Fruit fly (Drosophila melanogaster) whole organism, embryonic: ENCODE results near the gene CG16957.

ENCODE experiments used
- Atf3 ChIP-seq: fragments of 200-800 bp; sonication (Bioruptor generic); optimal IDR thresholded peaks from 3 replicates; lab custom pipeline; 2016; ENCODE audit warnings: missing biosample characterization, missing genetic modification characterization
- Awh ChIP-seq: fragments of 200-800 bp; sonication (Bioruptor generic); IDR thresholded peaks from 2 replicates; pipeline ENCODE4, ENCODE4 v1.3.6; 2022; ENCODE audit warnings: missing biosample characterization, missing genetic modification characterization
- Bgb ChIP-seq: fragments of 200-800 bp; sonication (Bioruptor generic); IDR thresholded peaks from 2 replicates; pipeline ENCODE4 v1.3.6; 2022; ENCODE audit warnings: missing biosample characterization, missing genetic modification characterization; ENCODE audit not compliant: partially characterized antibody
- CG10462 ChIP-seq: fragments of 200-800 bp; sonication (Bioruptor generic); optimal IDR thresholded peaks from 2 replicates; lab custom pipeline; 2016; ENCODE audit warnings: missing biosample characterization, missing genetic modification characterization
- CG12071 ChIP-seq: fragments of 200-800 bp; sonication (Bioruptor generic); optimal IDR thresholded peaks from 3 replicates; lab custom pipeline; 2018; ENCODE audit warnings: missing biosample characterization, mild to moderate bottlenecking, missing genetic modification characterization
- CG13296 ChIP-seq: fragments of 200-800 bp; sonication (Bioruptor generic); optimal IDR thresholded peaks from 3 replicates; lab custom pipeline; 2018; ENCODE audit warnings: missing biosample characterization, mild to moderate bottlenecking, missing genetic modification characterization
- CG14441 ChIP-seq: fragments of 200-800 bp; sonication (Bioruptor generic); IDR thresholded peaks from 2 replicates; pipeline ENCODE4 v1.3.6; 2022; ENCODE audit warnings: missing biosample characterization, missing genetic modification characterization
- CG14965 ChIP-seq: fragments of 200-800 bp; sonication (Bioruptor generic); optimal IDR thresholded peaks from 2 replicates; lab custom pipeline; 2016; ENCODE audit warnings: missing biosample characterization, missing genetic modification characterization, borderline replicate concordance
- CG15073 ChIP-seq: fragments of 200-800 bp; sonication (Bioruptor generic); optimal IDR thresholded peaks from 2 replicates; lab custom pipeline; 2016; ENCODE audit warnings: missing biosample characterization, missing genetic modification characterization
- CG15269 ChIP-seq: fragments of 200-800 bp; sonication (Bioruptor generic); optimal IDR thresholded peaks from 2 replicates; lab custom pipeline; 2018; ENCODE audit warnings: missing biosample characterization, mild to moderate bottlenecking, missing genetic modification characterization, moderate library complexity
- CG1603 ChIP-seq: fragments of 200-800 bp; sonication (Bioruptor generic); optimal IDR thresholded peaks from 2 replicates; lab custom pipeline; 2019; ENCODE audit warnings: missing biosample characterization, mild to moderate bottlenecking, missing genetic modification characterization, moderate library complexity
- CG17328 ChIP-seq: fragments of 200-800 bp; sonication (Bioruptor generic); IDR thresholded peaks from 2 replicates; pipeline ENCODE4 v1.3.6; 2022; ENCODE audit warnings: missing biosample characterization, missing genetic modification characterization
- CG17802 ChIP-seq: fragments of 200-800 bp; sonication (Bioruptor generic); optimal IDR thresholded peaks from 2 replicates; lab custom pipeline; 2018; ENCODE audit warnings: missing biosample characterization, mild to moderate bottlenecking, missing genetic modification characterization, moderate library complexity
- CG30431 ChIP-seq: fragments of 200-800 bp; sonication (Bioruptor generic); optimal IDR thresholded peaks from 2 replicates; lab custom pipeline; 2017; ENCODE audit warnings: missing biosample characterization, missing genetic modification characterization
- CG4282 ChIP-seq: fragments of 200-800 bp; sonication (Bioruptor generic); optimal IDR thresholded peaks from 2 replicates; lab custom pipeline; 2016; ENCODE audit warnings: missing biosample characterization, missing genetic modification characterization
- CG4328 ChIP-seq: fragments of 200-800 bp; sonication (Bioruptor generic); optimal IDR thresholded peaks from 3 replicates; lab custom pipeline; 2017; ENCODE audit warnings: missing biosample characterization, missing genetic modification reagents, missing genetic modification characterization
- CG4404 ChIP-seq: fragments of 200-800 bp; sonication (Bioruptor generic); IDR thresholded peaks from 2 replicates; pipeline ENCODE4 v1.3.6; 2022; ENCODE audit warnings: missing biosample characterization, missing genetic modification characterization
- CG5180 ChIP-seq: fragments of 200-800 bp; sonication (Bioruptor generic); optimal IDR thresholded peaks from 3 replicates; lab custom pipeline; 2017; ENCODE audit warnings: missing biosample characterization, missing genetic modification characterization, mild to moderate bottlenecking, moderate library complexity, missing genetic modification reagents
- CG6791 ChIP-seq: fragments of 200-800 bp; sonication (Bioruptor generic); IDR thresholded peaks from 3 replicates; pipeline ENCODE4 v1.3.6; 2022; ENCODE audit warnings: missing biosample characterization, missing genetic modification characterization; ENCODE audit not compliant: partially characterized antibody
- CG7987 ChIP-seq: fragments of 200-800 bp; sonication (Bioruptor generic); optimal IDR thresholded peaks from 2 replicates; lab custom pipeline; 2018; ENCODE audit warnings: missing biosample characterization, mild to moderate bottlenecking, missing genetic modification characterization, moderate library complexity
- CG8281 ChIP-seq: fragments of 200-800 bp; sonication (Bioruptor generic); optimal IDR thresholded peaks from 2 replicates; lab custom pipeline; 2018; ENCODE audit warnings: missing biosample characterization, mild to moderate bottlenecking, missing genetic modification characterization, moderate library complexity
- CG8765 ChIP-seq: fragments of 200-800 bp; sonication (Bioruptor generic); IDR thresholded peaks from 2 replicates; pipeline ENCODE4 v1.3.6; 2022; ENCODE audit warnings: missing biosample characterization, missing genetic modification characterization
- CG9797 ChIP-seq: fragments of 200-800 bp; sonication (Bioruptor generic); optimal IDR thresholded peaks from 3 replicates; lab custom pipeline; 2018; ENCODE audit warnings: missing biosample characterization, mild to moderate bottlenecking, missing genetic modification characterization
- CrebB ChIP-seq: fragments of 200-800 bp; sonication (Bioruptor generic); optimal IDR thresholded peaks from 3 replicates; lab custom pipeline; 2018; ENCODE audit warnings: missing biosample characterization, mild to moderate bottlenecking, missing genetic modification characterization
- Deaf1 ChIP-seq: fragments of 200-800 bp; optimal IDR thresholded peaks from 3 replicates; lab custom pipeline; 2019; ENCODE audit warnings: missing biosample characterization, mild to moderate bottlenecking, missing genetic modification characterization, moderate library complexity
- H15 ChIP-seq: fragments of 200-800 bp; sonication (Bioruptor generic); IDR thresholded peaks from 3 replicates; pipeline ENCODE4 v1.3.6; 2022; ENCODE audit warnings: missing biosample characterization, missing genetic modification characterization
- H2.0 ChIP-seq: fragments of 200-800 bp; sonication (Bioruptor generic); IDR thresholded peaks from 2 replicates; pipeline ENCODE4 v1.3.6; 2022; ENCODE audit warnings: missing biosample characterization, missing genetic modification characterization
- HmgZ ChIP-seq: fragments of 200-800 bp; sonication (Bioruptor generic); optimal IDR thresholded peaks from 2 replicates; lab custom pipeline; 2018; ENCODE audit warnings: missing biosample characterization, mild to moderate bottlenecking, missing genetic modification characterization
- Hr39 ChIP-seq: fragments of >200 bp; optimal IDR thresholded peaks from 2 replicates; lab custom pipeline; 2017
- Optix ChIP-seq: fragments of 200-800 bp; sonication (Bioruptor generic); IDR thresholded peaks from 3 replicates; pipeline ENCODE4 v1.3.6; 2022; ENCODE audit warnings: missing biosample characterization, missing genetic modification characterization
- Pdp1 ChIP-seq, 2 experiments: fragments of 200-800 bp; sonication (Bioruptor generic); optimal IDR thresholded peaks; 3 replicates each; lab custom pipeline; 2016; ENCODE audit warnings: missing biosample characterization in 2 of 2, missing genetic modification characterization in 2 of 2, mild to moderate bottlenecking in 1 of 2, moderate library complexity in 1 of 2
- Scr ChIP-seq: fragments of 200-800 bp; sonication (Bioruptor generic); IDR thresholded peaks from 2 replicates; pipeline ENCODE4 v1.3.6; 2022; ENCODE audit warnings: missing biosample characterization, missing genetic modification characterization; ENCODE audit not compliant: partially characterized antibody
- Sox102F ChIP-seq: fragments of 200-800 bp; sonication (Bioruptor generic); optimal IDR thresholded peaks from 2 replicates; lab custom pipeline; 2018; ENCODE audit warnings: missing biosample characterization, mild to moderate bottlenecking, missing genetic modification characterization, moderate library complexity
- Sry-δ ChIP-seq: fragments of 200-800 bp; sonication (Bioruptor generic); optimal IDR thresholded peaks from 2 replicates; lab custom pipeline; 2016; ENCODE audit warnings: missing biosample characterization, missing genetic modification characterization
- Xbp1 ChIP-seq: fragments of 200-800 bp; sonication (Bioruptor generic); optimal IDR thresholded peaks from 3 replicates; lab custom pipeline; 2016; ENCODE audit warnings: missing biosample characterization, mild to moderate bottlenecking, missing genetic modification characterization
- exex ChIP-seq: fragments of 200-800 bp; sonication (Bioruptor generic); optimal IDR thresholded peaks from 4 replicates; lab custom pipeline; 2018; ENCODE audit warnings: missing biosample characterization, mild to moderate bottlenecking, missing genetic modification characterization, moderate library complexity
- gt ChIP-seq: fragments of 200-800 bp; sonication (Bioruptor generic); IDR thresholded peaks from 2 replicates; pipeline ENCODE4 v1.3.6; 2022; ENCODE audit warnings: missing biosample characterization, missing genetic modification characterization
- inv ChIP-seq: fragments of 200-800 bp; sonication (Bioruptor generic); IDR thresholded peaks from 2 replicates; pipeline ENCODE4 v1.3.6; 2022; ENCODE audit warnings: missing biosample characterization, missing genetic modification characterization; ENCODE audit not compliant: partially characterized antibody
- ken ChIP-seq: fragments of 200-800 bp; sonication (Bioruptor generic); IDR thresholded peaks from 3 replicates; pipeline ENCODE4 v1.3.6; 2022; ENCODE audit warnings: missing biosample characterization, missing genetic modification characterization
- oc ChIP-seq: fragments of 200-800 bp; sonication (Bioruptor generic); optimal IDR thresholded peaks from 2 replicates; lab custom pipeline; 2018; ENCODE audit warnings: missing biosample characterization, mild to moderate bottlenecking, missing genetic modification characterization, moderate library complexity
- p53 ChIP-seq: fragments of 200-800 bp; sonication (Bioruptor generic); optimal IDR thresholded peaks from 2 replicates; lab custom pipeline; 2016; ENCODE audit warnings: missing biosample characterization, missing genetic modification characterization
- pros ChIP-seq: fragments of 200-800 bp; sonication (Bioruptor generic); optimal IDR thresholded peaks from 3 replicates; lab custom pipeline; 2019; ENCODE audit warnings: missing biosample characterization, mild to moderate bottlenecking, missing genetic modification characterization, moderate library complexity
- ranshi ChIP-seq: fragments of 200-800 bp; sonication (Bioruptor generic); IDR thresholded peaks from 2 replicates; pipeline ENCODE4 v1.3.6; 2022; ENCODE audit warnings: missing biosample characterization, missing genetic modification characterization
- repo ChIP-seq: fragments of 200-800 bp; sonication (Bioruptor generic); optimal IDR thresholded peaks from 2 replicates; lab custom pipeline; 2016; ENCODE audit warnings: missing biosample characterization, missing genetic modification characterization
- ro ChIP-seq: fragments of 200-800 bp; sonication (Bioruptor generic); IDR thresholded peaks from 2 replicates; pipeline ENCODE4 v1.3.6; 2022; ENCODE audit warnings: missing biosample characterization, missing genetic modification characterization
- stc ChIP-seq: fragments of 200-800 bp; sonication (Bioruptor generic); IDR thresholded peaks from 2 replicates; pipeline ENCODE4 v1.3.6; 2022; ENCODE audit warnings: missing biosample characterization, missing genetic modification characterization
- tx ChIP-seq: fragments of 200-800 bp; sonication (Bioruptor generic); optimal IDR thresholded peaks from 2 replicates; lab custom pipeline; 2016; ENCODE audit warnings: missing biosample characterization, missing genetic modification characterization
- vfl ChIP-seq: fragments of 200-800 bp; sonication (Bioruptor generic); optimal IDR thresholded peaks from 2 replicates; lab custom pipeline; 2016; ENCODE audit warnings: missing biosample characterization, missing genetic modification characterization
- zen2 ChIP-seq: fragments of 200-800 bp; sonication (Bioruptor generic); IDR thresholded peaks from 3 replicates; pipeline ENCODE4 v1.3.6; 2022; ENCODE audit warnings: missing biosample characterization, missing genetic modification characterization; ENCODE audit not compliant: partially characterized antibody
- zf30C ChIP-seq: fragments of 200-800 bp; sonication (Bioruptor generic); optimal IDR thresholded peaks from 3 replicates; lab custom pipeline; 2018; ENCODE audit warnings: missing biosample characterization, mild to moderate bottlenecking, missing genetic modification characterization

The CG16957 gene

dm6 chr2L:13378488-13378964, 17.5 kb downstream of the CG16957 start, which contains the start of the genes CG9302 and beta'COP (continued):
- TF ChIP-seq CG6791 (GFP tag; lab: Robert Waterston, UW) = peak; percentile 58; the same call in 1 of the 3 replicates
- peak; percentile 72 for TF ChIP-seq CG4404
- TF ChIP-seq CG13296 (GFP tag; lab: Kevin White, UChicago) = no peak
- no peak for TF ChIP-seq CG15269 (tag; lab: Kevin White, UChicago)
- no peak for TF ChIP-seq pros (GFP tag; lab: Kevin White, UChicago)
- no peak for TF ChIP-seq CG4282 (GFP tag; lab: Kevin White, UChicago)
- TF ChIP-seq CG12071 (GFP tag; lab: Kevin White, UChicago) = no peak
- no peak for TF ChIP-seq CG17328 (GFP tag; lab: Robert Waterston, UW)
- TF ChIP-seq Optix (GFP tag; lab: Robert Waterston, UW) = no peak
- TF ChIP-seq Deaf1 = no peak
- TF ChIP-seq CG8281 (tag; lab: Kevin White, UChicago) = no peak
- peak; percentile 16 for TF ChIP-seq CG17802 (tag; lab: Kevin White, UChicago)
- no peak for TF ChIP-seq ro (GFP tag; lab: Robert Waterston, UW)
- no peak for TF ChIP-seq gt
- TF ChIP-seq CG5180 (GFP tag; lab: Kevin White, UChicago) = no peak
- TF ChIP-seq Scr (GFP tag; lab: Robert Waterston, UW) = peak; percentile 80
- TF ChIP-seq CG14965 = no peak
- TF ChIP-seq oc = no peak
- no peak for TF ChIP-seq Sox102F (GFP tag; lab: Kevin White, UChicago)
- TF ChIP-seq H2.0 (GFP tag; lab: Robert Waterston, UW) = no peak
- no peak for TF ChIP-seq stc
- TF ChIP-seq Pdp1 (GFP tag; optimal IDR thresholded peaks at IDR 0.05; lab: Kevin White, UChicago) = peak; percentile 15 to 57
- no peak for TF ChIP-seq H15 (GFP tag; lab: Robert Waterston, UW)
- no peak for TF ChIP-seq Hr39 (lab: Kevin White, UChicago)
- TF ChIP-seq Awh (GFP tag; lab: Robert Waterston, UW) = no peak; the same call in 1 of the 2 replicates
- TF ChIP-seq repo (GFP tag; lab: Kevin White, UChicago) = no peak
- TF ChIP-seq CG15073 (GFP tag; lab: Kevin White, UChicago) = no peak
- TF ChIP-seq CrebB (tag; lab: Kevin White, UChicago) = no peak
- peak; percentile 66 for TF ChIP-seq CG4328
- peak; percentile 5 for TF ChIP-seq tx (GFP tag; lab: Kevin White, UChicago)
- peak; percentile 33 for TF ChIP-seq CG7987
- TF ChIP-seq CG8765 (GFP tag; lab: Robert Waterston, UW) = peak; percentile 15; the same call in 1 of the 2 replicates
- TF ChIP-seq CG9797 (GFP tag; lab: Kevin White, UChicago) = peak; percentile 32
- TF ChIP-seq zf30C (GFP tag; lab: Kevin White, UChicago) = no peak
- 0 out of 2 replicates have a peak, but pooled peaks have one; percentile 35 for TF ChIP-seq ranshi
- no peak; the same call in 2 of the 3 replicates for TF ChIP-seq zen2
- TF ChIP-seq inv = peak; percentile 68
- peak; percentile 62 for TF ChIP-seq Bgb (GFP tag; lab: Robert Waterston, UW)
- TF ChIP-seq CG30431 (GFP tag; lab: Kevin White, UChicago) = peak; percentile 20
- TF ChIP-seq exex (tag; lab: Kevin White, UChicago) = peak; percentile 51
- no peak for TF ChIP-seq Atf3 (GFP tag; lab: Kevin White, UChicago)
- peak; percentile 48 for TF ChIP-seq CG14441
- TF ChIP-seq Sry-δ (GFP tag; lab: Kevin White, UChicago) = peak; percentile 85
- TF ChIP-seq p53 (GFP tag; lab: Kevin White, UChicago) = peak; percentile 1
- TF ChIP-seq vfl (GFP tag; lab: Kevin White, UChicago) = peak; percentile 19
- peak; percentile 83 for TF ChIP-seq Xbp1 (GFP tag; lab: Kevin White, UChicago)
- TF ChIP-seq CG10462 (GFP tag; lab: Kevin White, UChicago) = peak; percentile 31
- TF ChIP-seq HmgZ = peak; percentile 42
- TF ChIP-seq CG1603 = no peak
- peak; percentile 71; the same call in 2 of the 3 replicates for TF ChIP-seq ken (GFP tag; lab: Robert Waterston, UW)
